Worm (Caenorhabditis elegans): Measurements from ENCODE around the gene T03F6.9.
"Not testable (repeated sequence)": the region's sequence is repeated elsewhere in the genome, so short reads cannot be mapped to it uniquely, and the experiment has no call there.

Gene T03F6.9

DNA sequence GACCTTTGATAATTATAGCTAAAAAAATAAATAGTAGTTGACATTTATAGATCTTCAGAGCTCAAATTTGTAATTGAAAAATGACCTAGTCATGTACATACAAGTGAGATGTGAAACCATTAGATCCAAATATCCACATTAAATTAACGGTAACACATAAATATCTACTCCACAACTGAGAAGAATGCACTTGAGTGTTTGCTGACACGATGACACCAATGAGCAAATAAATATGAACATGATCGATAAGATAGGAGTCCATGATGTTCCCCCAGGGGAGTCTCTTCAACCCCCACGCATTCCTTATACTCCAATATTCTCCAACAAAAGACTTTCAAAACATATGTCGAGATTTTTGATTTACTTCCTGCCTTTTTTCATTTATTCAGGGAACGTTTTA is 33.5 kb upstream of the T03F6.9 start, which contains the start of gene ttr-52:
TSS of gene ttr-52 (plus strand) at position 301 of the 400 bp plus-strand sequence.
- TF ChIP-seq mml-1 (tag; optimal IDR thresholded peaks at IDR 0.05) (no peak), ceh-28 (tag; optimal IDR thresholded peaks at IDR 0.05) (no peak), ztf-11 (tag; optimal IDR thresholded peaks at IDR 0.05) (no peak), lin-39 (tag; optimal IDR thresholded peaks at IDR 0.05) (no peak), elt-1 (tag; optimal IDR thresholded peaks at IDR 0.05) (no peak), aly-2 (tag; optimal IDR thresholded peaks at IDR 0.05) (no peak), nhr-76 (tag; optimal IDR thresholded peaks at IDR 0.05) (no peak), ceh-82 (tag; optimal IDR thresholded peaks at IDR 0.05) (no peak), sea-2 (GFP tag; optimal IDR thresholded peaks at IDR 0.05) (no peak), egl-27 (tag; optimal IDR thresholded peaks at IDR 0.05) (no peak), ceh-16 (tag; optimal IDR thresholded peaks at IDR 0.05) (no peak), ZK546.5 (tag; optimal IDR thresholded peaks at IDR 0.05) (no peak), nhr-237 (tag; optimal IDR thresholded peaks at IDR 0.05) (no peak)

DNA sequence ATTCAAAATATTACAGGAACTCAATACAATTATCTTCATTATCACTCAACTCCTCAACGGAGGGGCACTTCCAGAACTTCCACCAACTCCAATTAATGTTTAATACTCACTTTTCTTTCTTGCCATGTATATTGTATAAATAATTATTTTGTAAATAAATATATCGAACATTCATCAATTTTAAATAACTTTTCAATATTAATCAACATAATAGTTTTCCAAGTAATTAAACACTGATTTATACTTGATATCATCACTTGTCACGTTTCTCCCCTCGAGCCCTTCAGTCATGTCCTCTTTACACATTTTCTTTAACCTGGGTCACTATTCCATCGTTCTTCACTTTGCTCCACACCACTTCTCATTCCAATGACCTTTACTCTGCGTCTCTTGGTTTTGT is 32.1 kb upstream of the T03F6.9 start, which contains the start of gene mig-18:
TSS of gene mig-18 (plus strand) at position 301 of the 400 bp plus-strand sequence.
- no peak for TF ChIP-seq fos-1 (tag; optimal IDR thresholded peaks at IDR 0.05)
- no peak for TF ChIP-seq nhr-23 (tag; optimal IDR thresholded peaks at IDR 0.05)
- TF ChIP-seq elt-3 (tag; optimal IDR thresholded peaks at IDR 0.05), result no peak
- TF ChIP-seq snpc-4 (tag; optimal IDR thresholded peaks at IDR 0.05), result no peak
- TF ChIP-seq nhr-43 (tag; optimal IDR thresholded peaks at IDR 0.05; ENCODE audit: poor library complexity, severe bottlenecking), result no peak
- no peak for TF ChIP-seq eor-1 (tag; optimal IDR thresholded peaks at IDR 0.05)
- no peak for TF ChIP-seq nhr-237 (tag; optimal IDR thresholded peaks at IDR 0.05)
- TF ChIP-seq egl-5 (tag; optimal IDR thresholded peaks at IDR 0.05), result no peak
- no peak for TF ChIP-seq R02D3.7 (tag; optimal IDR thresholded peaks at IDR 0.05)
- no peak for TF ChIP-seq ZK546.5 (tag; optimal IDR thresholded peaks at IDR 0.05)
- no peak for TF ChIP-seq sea-2 (GFP tag; optimal IDR thresholded peaks at IDR 0.05)
- TF ChIP-seq nhr-25 (tag; optimal IDR thresholded peaks at IDR 0.05), result no peak
- no peak for TF ChIP-seq nhr-76 (tag; optimal IDR thresholded peaks at IDR 0.05)
- TF ChIP-seq nhr-28 (tag; optimal IDR thresholded peaks at IDR 0.05), result no peak
- no peak for TF ChIP-seq hmg-11 (tag; optimal IDR thresholded peaks at IDR 0.05)
- TF ChIP-seq nhr-12 (tag; optimal IDR thresholded peaks at IDR 0.05), result no peak

DNA sequence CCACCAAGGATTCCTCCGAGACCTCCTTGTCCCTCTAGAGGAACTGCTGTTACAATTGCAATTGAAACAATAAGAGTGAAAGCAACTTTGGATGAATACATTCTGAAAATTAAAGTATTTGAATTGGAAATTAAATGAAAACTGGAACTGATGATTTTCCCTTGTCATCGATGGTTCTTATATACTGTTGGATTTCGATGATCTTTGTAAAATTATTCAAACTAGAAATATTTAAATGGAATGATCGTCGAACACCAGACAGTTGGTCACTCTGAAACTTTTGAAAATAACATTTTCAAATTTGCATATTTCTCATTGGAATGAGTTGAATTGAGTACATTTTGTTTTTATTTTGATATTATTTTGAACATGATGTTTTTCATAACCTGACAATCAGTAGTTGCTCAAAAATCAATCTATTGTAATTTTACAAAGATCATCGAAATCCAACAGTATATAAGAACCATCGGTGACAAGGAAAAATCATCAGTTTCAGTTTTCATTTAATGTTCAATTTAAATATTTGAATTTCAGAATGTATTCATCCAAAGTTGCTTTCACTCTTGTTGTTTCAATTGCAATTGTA is 30.9 kb upstream of the T03F6.9 start, which contains the start of the genes srlf-9 and srlf-10:
TSS of gene srlf-9 (minus strand) at position 101 of the 586 bp plus-strand sequence.
TSS of gene srlf-10 (plus strand) at position 536 of the 586 bp plus-strand sequence.
- TF ChIP-seq lin-15B, lin-39, nhr-12 (tag; optimal IDR thresholded peaks at IDR 0.05): not testable (repeated sequence)

DNA sequence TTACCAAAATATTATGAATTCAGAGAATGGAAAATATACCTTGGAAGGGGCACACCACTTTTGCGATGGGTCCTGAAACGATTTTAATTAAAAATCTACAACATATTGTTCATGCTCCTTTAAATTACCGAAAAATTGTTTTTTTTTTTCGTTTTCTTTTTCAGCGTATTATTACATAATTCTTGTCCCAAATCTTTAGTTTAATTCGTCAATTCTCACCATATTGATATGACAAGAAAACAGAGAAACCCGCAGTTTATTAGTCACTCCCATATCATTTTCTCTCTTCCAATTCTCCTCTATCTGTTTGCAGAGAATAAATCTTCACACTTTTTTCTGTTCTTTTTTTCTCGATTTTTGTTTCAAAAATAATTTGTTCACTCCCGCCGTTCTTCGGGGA is 24.4 kb upstream of the T03F6.9 start, which contains the start of gene F11F1.1:
TSS of gene F11F1.1 (plus strand) at position 301 of the 400 bp plus-strand sequence.
- TF ChIP-seq egl-5 (tag; optimal IDR thresholded peaks at IDR 0.05) (no peak), nhr-77 (tag; optimal IDR thresholded peaks at IDR 0.05) (no peak), skn-1 (tag; optimal IDR thresholded peaks at IDR 0.05) (no peak), mml-1 (tag; optimal IDR thresholded peaks at IDR 0.05) (no peak), nhr-23 (tag; optimal IDR thresholded peaks at IDR 0.05) (no peak), ama-1 (optimal IDR thresholded peaks at IDR 0.05) (no peak), nhr-43 (tag; optimal IDR thresholded peaks at IDR 0.05; ENCODE audit: poor library complexity, severe bottlenecking) (no peak), pha-4 (tag; optimal IDR thresholded peaks at IDR 0.05) (no peak), lin-15B (tag; optimal IDR thresholded peaks at IDR 0.05) (no peak), ZK546.5 (tag; optimal IDR thresholded peaks at IDR 0.05) (no peak), elt-2 (tag; optimal IDR thresholded peaks at IDR 0.05) (no peak), fkh-2 (tag; optimal IDR thresholded peaks at IDR 0.05) (no peak), aly-2 (tag; optimal IDR thresholded peaks at IDR 0.05) (no peak), lin-39 (tag; optimal IDR thresholded peaks at IDR 0.05) (no peak), unc-62 (GFP tag; optimal IDR thresholded peaks at IDR 0.05) (no peak)

DNA sequence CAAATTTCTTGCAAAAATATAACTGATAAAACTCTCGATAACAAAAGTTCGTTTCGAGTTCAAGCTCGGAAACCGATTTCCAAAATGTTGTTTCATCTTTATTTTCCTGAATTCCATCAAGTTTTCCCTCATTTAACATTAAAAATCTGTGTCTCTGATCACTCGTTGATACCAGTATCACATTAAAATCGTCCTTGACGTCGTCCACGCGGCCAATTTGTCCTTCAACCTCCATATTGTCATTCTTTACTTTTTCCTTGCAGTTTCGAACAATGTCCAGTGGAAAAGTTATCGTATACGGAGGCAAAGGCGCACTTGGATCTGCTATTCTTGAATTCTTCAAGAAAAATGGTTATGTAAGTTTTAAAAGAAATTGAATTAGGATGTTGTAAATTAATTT is 22.8 kb upstream of the T03F6.9 start, which contains the start of gene qdpr-1:
TSS of gene qdpr-1 (plus strand) at position 264 of the 400 bp plus-strand sequence.
- TF ChIP-seq nhr-28 (tag; optimal IDR thresholded peaks at IDR 0.05) (no peak), nhr-23 (tag; optimal IDR thresholded peaks at IDR 0.05) (no peak), hmg-11 (tag; optimal IDR thresholded peaks at IDR 0.05) (no peak), snpc-4 (tag; optimal IDR thresholded peaks at IDR 0.05) (no peak), fkh-10 (GFP tag; optimal IDR thresholded peaks at IDR 0.05) (no peak), nfya-1 (tag; optimal IDR thresholded peaks at IDR 0.05; ENCODE audit: insufficient read depth) (no peak), unc-62 (GFP tag; optimal IDR thresholded peaks at IDR 0.05) (no peak), nhr-11 (tag; optimal IDR thresholded peaks at IDR 0.05) (no peak), elt-1 (tag; optimal IDR thresholded peaks at IDR 0.05) (no peak), elt-3 (tag; optimal IDR thresholded peaks at IDR 0.05) (peak in 1 of 3 experiments; percentile 37), egl-27 (tag; optimal IDR thresholded peaks at IDR 0.05) (no peak), skn-1 (tag; optimal IDR thresholded peaks at IDR 0.05) (no peak), nhr-25 (tag; optimal IDR thresholded peaks at IDR 0.05) (peak; percentile 33)

Measured in whole organism, L3 larva.